Fruit fly (Drosophila melanogaster) whole organism, embryonic: ENCODE data around the gene Adat1.
A peak's percentile ranks its signal among the peaks of the same experiment; 100 is the strongest.

Experiments
- Asciz ChIP-seq: fragments of 200-800 bp; sonication (Bioruptor generic); optimal IDR thresholded peaks from 2 replicates; lab custom pipeline; 2017; ENCODE audit warnings: missing biosample characterization, mild to moderate bottlenecking, missing genetic modification characterization, missing genetic modification reagents
- Atf6 ChIP-seq: fragments of 200-800 bp; sonication (Bioruptor generic); IDR thresholded peaks from 2 replicates; pipeline ENCODE4 v1.3.6; 2022; ENCODE audit warnings: missing biosample characterization, missing genetic modification characterization
- CG10321 ChIP-seq: fragments of 200-800 bp; sonication (Bioruptor generic); IDR thresholded peaks from 2 replicates; pipeline ENCODE4 v1.3.6; 2022; ENCODE audit warnings: missing biosample characterization, missing genetic modification characterization
- CG10543 ChIP-seq: fragments of 200-800 bp; sonication (Bioruptor generic); optimal IDR thresholded peaks from 3 replicates; lab custom pipeline; 2017; ENCODE audit warnings: missing biosample characterization, mild to moderate bottlenecking, missing genetic modification characterization, moderate library complexity
- CG11456 ChIP-seq: fragments of 200-800 bp; sonication (Bioruptor generic); IDR thresholded peaks from 3 replicates; pipeline ENCODE4 v1.3.6; 2022; ENCODE audit warnings: missing biosample characterization, missing genetic modification characterization
- CG13894 ChIP-seq: fragments of 200-800 bp; sonication (Bioruptor generic); optimal IDR thresholded peaks from 3 replicates; lab custom pipeline; 2018; ENCODE audit warnings: missing biosample characterization, mild to moderate bottlenecking, missing genetic modification characterization, moderate library complexity
- CG14050 ChIP-seq: fragments of 200-800 bp; sonication (Bioruptor generic); IDR thresholded peaks from 3 replicates; pipeline ENCODE4 v1.3.6; 2022; ENCODE audit warnings: missing biosample characterization, missing genetic modification characterization
- CG14965 ChIP-seq: fragments of 200-800 bp; sonication (Bioruptor generic); optimal IDR thresholded peaks from 2 replicates; lab custom pipeline; 2016; ENCODE audit warnings: missing biosample characterization, missing genetic modification characterization, borderline replicate concordance
- CG1603 ChIP-seq: fragments of 200-800 bp; sonication (Bioruptor generic); optimal IDR thresholded peaks from 2 replicates; lab custom pipeline; 2019; ENCODE audit warnings: missing biosample characterization, mild to moderate bottlenecking, missing genetic modification characterization, moderate library complexity
- CG16813 ChIP-seq: fragments of 200-800 bp; sonication (Bioruptor generic); IDR thresholded peaks from 3 replicates; pipeline ENCODE4 v1.3.6; 2022; ENCODE audit warnings: missing biosample characterization, missing genetic modification characterization; ENCODE audit not compliant: partially characterized antibody
- CG1792 ChIP-seq: fragments of 200-800 bp; sonication (Bioruptor generic); optimal IDR thresholded peaks from 2 replicates; lab custom pipeline; 2016; ENCODE audit warnings: missing biosample characterization, missing genetic modification characterization
- CG18764 ChIP-seq: fragments of 200-800 bp; sonication (Bioruptor generic); optimal IDR thresholded peaks from 3 replicates; lab custom pipeline; 2016; ENCODE audit warnings: missing biosample characterization, missing genetic modification characterization
- CG2120 ChIP-seq: fragments of 200-800 bp; sonication (Bioruptor generic); optimal IDR thresholded peaks from 3 replicates; lab custom pipeline; 2016; ENCODE audit warnings: missing biosample characterization, missing genetic modification characterization
- CG2875 ChIP-seq: fragments of 200-800 bp; sonication (Bioruptor generic); optimal IDR thresholded peaks from 2 replicates; lab custom pipeline; 2017; ENCODE audit warnings: missing biosample characterization, mild to moderate bottlenecking, missing genetic modification characterization, missing genetic modification reagents
- CG31365 ChIP-seq: fragments of 200-800 bp; sonication (Bioruptor generic); optimal IDR thresholded peaks from 2 replicates; lab custom pipeline; 2018; ENCODE audit warnings: missing biosample characterization, mild to moderate bottlenecking, missing genetic modification characterization
- CG4360 ChIP-seq: fragments of 200-800 bp; sonication (Bioruptor generic); IDR thresholded peaks from 2 replicates; pipeline ENCODE4 v1.3.6; 2022; ENCODE audit warnings: missing biosample characterization, missing genetic modification characterization
- CG5953 ChIP-seq: fragments of 200-800 bp; sonication (Bioruptor generic); IDR thresholded peaks from 2 replicates; pipeline ENCODE4 v1.3.6; 2022; ENCODE audit warnings: missing biosample characterization, missing genetic modification characterization
- CG7357 ChIP-seq: fragments of 200-800 bp; sonication (Bioruptor generic); IDR thresholded peaks from 3 replicates; pipeline ENCODE4 v1.3.6; 2022; ENCODE audit warnings: missing biosample characterization, missing genetic modification characterization
- CG7987 ChIP-seq: fragments of 200-800 bp; sonication (Bioruptor generic); optimal IDR thresholded peaks from 2 replicates; lab custom pipeline; 2018; ENCODE audit warnings: missing biosample characterization, mild to moderate bottlenecking, missing genetic modification characterization, moderate library complexity
- CG8478 ChIP-seq: fragments of >200 bp; optimal IDR thresholded peaks from 2 replicates; lab custom pipeline; 2018
- CG9797 ChIP-seq: fragments of 200-800 bp; sonication (Bioruptor generic); optimal IDR thresholded peaks from 3 replicates; lab custom pipeline; 2018; ENCODE audit warnings: missing biosample characterization, mild to moderate bottlenecking, missing genetic modification characterization
- CG9817 ChIP-seq: fragments of 200-800 bp; sonication (Bioruptor generic); optimal IDR thresholded peaks from 2 replicates; lab custom pipeline; 2018; ENCODE audit warnings: missing biosample characterization, mild to moderate bottlenecking, missing genetic modification characterization, moderate library complexity
- CG9932 ChIP-seq: fragments of 200-800 bp; sonication (Bioruptor generic); IDR thresholded peaks from 2 replicates; pipeline ENCODE4 v1.3.6; 2022; ENCODE audit warnings: missing biosample characterization, missing genetic modification characterization
- D19A ChIP-seq: fragments of 200-800 bp; optimal IDR thresholded peaks from 3 replicates; lab custom pipeline; 2019; ENCODE audit warnings: missing biosample characterization, mild to moderate bottlenecking, missing genetic modification characterization, moderate library complexity
- Dbx ChIP-seq: fragments of 200-800 bp; sonication (Bioruptor generic); IDR thresholded peaks from 3 replicates; pipeline ENCODE4 v1.3.6; 2022; ENCODE audit warnings: missing biosample characterization, missing genetic modification characterization
- Dek ChIP-seq: fragments of 200-800 bp; sonication (Bioruptor generic); optimal IDR thresholded peaks from 3 replicates; lab custom pipeline; 2019; ENCODE audit warnings: missing biosample characterization, mild to moderate bottlenecking, missing genetic modification characterization, moderate library complexity
- Ets97D ChIP-seq: fragments of 200-800 bp; sonication (Bioruptor generic); optimal IDR thresholded peaks from 3 replicates; lab custom pipeline; 2016; ENCODE audit warnings: missing biosample characterization, missing genetic modification characterization
- GATAe ChIP-seq: fragments of 200-800 bp; sonication (Bioruptor generic); conservative IDR thresholded peaks from 2 replicates; pipeline ENCODE4 v1.3.6; 2022; ENCODE audit warnings: missing biosample characterization, missing genetic modification characterization
- Hr78 ChIP-seq, 2 experiments: fragments of 200-800 bp in 1 of 2; fragments of >200 bp in 1 of 2; sonication (Bioruptor generic) in 1 of 2; optimal IDR thresholded peaks; 2 replicates each; lab custom pipeline; 2017 to 2019; ENCODE audit warnings: missing biosample characterization in 2 of 2, missing genetic modification characterization in 2 of 2, mild to moderate bottlenecking in 1 of 2, moderate library complexity in 1 of 2
- Lhr ChIP-seq: fragments of 200-800 bp; sonication (Bioruptor generic); optimal IDR thresholded peaks from 3 replicates; lab custom pipeline; 2017; ENCODE audit warnings: mild to moderate bottlenecking, missing biosample characterization, missing genetic modification reagents, missing genetic modification characterization
- Mad ChIP-seq: fragments of 200-800 bp; sonication (Bioruptor generic); optimal IDR thresholded peaks from 2 replicates; lab custom pipeline; 2016; ENCODE audit warnings: missing biosample characterization, missing genetic modification characterization
- Opbp ChIP-seq: fragments of 200-800 bp; sonication (Bioruptor generic); IDR thresholded peaks from 3 replicates; pipeline ENCODE4 v1.3.6; 2022; ENCODE audit warnings: missing biosample characterization, missing genetic modification characterization; ENCODE audit not compliant: partially characterized antibody
- YL-1 ChIP-seq: fragments of 200-800 bp; sonication (Bioruptor generic); optimal IDR thresholded peaks from 3 replicates; lab custom pipeline; 2017; ENCODE audit warnings: missing biosample characterization, mild to moderate bottlenecking, missing genetic modification characterization
- cato ChIP-seq: fragments of 200-800 bp; sonication (Bioruptor generic); optimal IDR thresholded peaks from 2 replicates; lab custom pipeline; 2016; ENCODE audit warnings: missing biosample characterization, missing genetic modification characterization, borderline replicate concordance
- danr ChIP-seq: fragments of 200-800 bp; sonication (Bioruptor generic); IDR thresholded peaks from 2 replicates; pipeline ENCODE4 v1.3.6; 2022; ENCODE audit warnings: missing biosample characterization, missing genetic modification characterization
- dati ChIP-seq: fragments of 200-800 bp; sonication (Bioruptor generic); IDR thresholded peaks from 2 replicates; pipeline ENCODE4 v1.3.6; 2022; ENCODE audit warnings: missing biosample characterization, missing genetic modification characterization
- ewg ChIP-seq: fragments of 200-800 bp; sonication (Bioruptor generic); optimal IDR thresholded peaks from 3 replicates; lab custom pipeline; 2017; ENCODE audit warnings: mild to moderate bottlenecking, missing biosample characterization, missing genetic modification reagents, missing genetic modification characterization
- fd3F ChIP-seq: fragments of 200-800 bp; sonication (Bioruptor generic); optimal IDR thresholded peaks from 2 replicates; lab custom pipeline; 2018; ENCODE audit warnings: missing biosample characterization, mild to moderate bottlenecking, missing genetic modification characterization, moderate library complexity
- fru ChIP-seq: fragments of >200 bp; optimal IDR thresholded peaks from 2 replicates; lab custom pipeline; 2017
- gcm ChIP-seq: fragments of 200-800 bp; sonication (Bioruptor generic); optimal IDR thresholded peaks from 2 replicates; lab custom pipeline; 2019; ENCODE audit warnings: missing biosample characterization, mild to moderate bottlenecking, missing genetic modification characterization, moderate library complexity
- jumu ChIP-seq: fragments of 200-800 bp; sonication (Bioruptor generic); optimal IDR thresholded peaks from 3 replicates; lab custom pipeline; 2016; ENCODE audit warnings: missing biosample characterization, missing genetic modification characterization
- lilli ChIP-seq: fragments of 200-800 bp; sonication (Bioruptor generic); optimal IDR thresholded peaks from 3 replicates; lab custom pipeline; 2016; ENCODE audit warnings: missing biosample characterization, missing genetic modification characterization
- lola ChIP-seq, 3 experiments: fragments of >200 bp in 2 of 3; fragments of 200-800 bp in 1 of 3; sonication (Bioruptor generic) in 1 of 3; optimal IDR thresholded peaks; 2 replicates each; lab custom pipeline; 2017 to 2019; ENCODE audit warnings: missing biosample characterization in 3 of 3, missing genetic modification characterization in 3 of 3, mild to moderate bottlenecking in 1 of 3, moderate library complexity in 1 of 3
- pb ChIP-seq: fragments of 200-800 bp; sonication (Bioruptor generic); optimal IDR thresholded peaks from 3 replicates; lab custom pipeline; 2016; ENCODE audit warnings: missing biosample characterization, missing genetic modification characterization
- pho ChIP-seq: fragments of 200-800 bp; sonication (Bioruptor generic); optimal IDR thresholded peaks from 2 replicates; lab custom pipeline; 2016; ENCODE audit warnings: missing biosample characterization, missing genetic modification characterization
- pros ChIP-seq: fragments of 200-800 bp; sonication (Bioruptor generic); optimal IDR thresholded peaks from 3 replicates; lab custom pipeline; 2019; ENCODE audit warnings: missing biosample characterization, mild to moderate bottlenecking, missing genetic modification characterization, moderate library complexity
- ranshi ChIP-seq: fragments of 200-800 bp; sonication (Bioruptor generic); IDR thresholded peaks from 2 replicates; pipeline ENCODE4 v1.3.6; 2022; ENCODE audit warnings: missing biosample characterization, missing genetic modification characterization
- slou ChIP-seq: fragments of 200-800 bp; sonication (Bioruptor generic); optimal IDR thresholded peaks from 3 replicates; lab custom pipeline; 2016; ENCODE audit warnings: missing biosample characterization, missing genetic modification characterization
- sug ChIP-seq: fragments of 200-800 bp; optimal IDR thresholded peaks from 2 replicates; lab custom pipeline; 2019; ENCODE audit warnings: missing biosample characterization, mild to moderate bottlenecking, missing genetic modification characterization, moderate library complexity
- trem ChIP-seq: fragments of 200-800 bp; optimal IDR thresholded peaks from 3 replicates; lab custom pipeline; 2019; ENCODE audit warnings: missing biosample characterization, mild to moderate bottlenecking, missing genetic modification characterization, moderate library complexity
- zfh2 ChIP-seq: fragments of 200-800 bp; sonication (Bioruptor generic); optimal IDR thresholded peaks from 2 replicates; lab custom pipeline; 2016; ENCODE audit warnings: missing biosample characterization, missing genetic modification characterization

Adat1 gene

DNA sequence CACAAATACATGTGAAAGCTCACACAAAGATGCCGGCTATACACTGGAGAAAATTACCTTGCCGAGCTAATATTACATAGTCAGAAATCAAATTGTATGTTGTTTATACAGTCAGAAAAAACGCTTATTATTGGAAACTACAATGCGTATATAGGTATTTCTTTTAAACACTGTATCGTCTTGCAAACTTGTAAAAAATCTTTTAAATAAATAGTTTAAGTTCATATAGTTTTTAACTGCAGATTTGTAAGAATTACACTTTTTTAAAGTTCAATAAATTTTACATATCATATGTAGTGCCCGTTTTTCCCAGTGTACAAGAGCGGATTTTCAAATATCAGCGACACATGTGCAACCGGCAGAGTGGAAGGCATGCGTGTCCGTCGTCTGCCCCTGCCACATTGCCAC, 28.5 kb upstream of the Adat1 start (continued):
- no peak for TF ChIP-seq CG13894 (tag; lab: Kevin White, UChicago)
- TF ChIP-seq CG14050 (GFP tag; lab: Robert Waterston, UW): peak; percentile 83
- TF ChIP-seq fru: no peak
- TF ChIP-seq pb (GFP tag; lab: Kevin White, UChicago): peak; percentile 18
- TF ChIP-seq CG4360: no peak
- TF ChIP-seq CG7987 (GFP tag; lab: Kevin White, UChicago): no peak
- TF ChIP-seq CG2120 (GFP tag; lab: Kevin White, UChicago): peak; percentile 74
- TF ChIP-seq Ets97D (GFP tag; lab: Kevin White, UChicago): peak; percentile 57
- TF ChIP-seq YL-1 (GFP tag; lab: Kevin White, UChicago): peak; percentile 41
- no peak for TF ChIP-seq Opbp (GFP tag; lab: Robert Waterston, UW)
- peak; percentile 73 for TF ChIP-seq Dbx (GFP tag; lab: Robert Waterston, UW)
- peak; percentile 69 for TF ChIP-seq CG9817 (tag; lab: Kevin White, UChicago)
- TF ChIP-seq dati: no peak
- peak; percentile 56 for TF ChIP-seq cato (GFP tag; lab: Kevin White, UChicago)
- peak; percentile 86 for TF ChIP-seq CG2875 (GFP tag; lab: Kevin White, UChicago)
- peak; percentile 85 for TF ChIP-seq D19A (tag; lab: Kevin White, UChicago)
- TF ChIP-seq Asciz: peak; percentile 76
- peak; percentile 80 for TF ChIP-seq ewg (GFP tag; lab: Kevin White, UChicago)
- TF ChIP-seq CG8478: no peak
- peak; percentile 64 for TF ChIP-seq slou
- peak; percentile 58; the same call in 1 of the 2 replicates for TF ChIP-seq CG9932 (GFP tag; lab: Robert Waterston, UW)
- no peak for TF ChIP-seq GATAe (GFP tag; lab: Robert Waterston, UW)
- peak; percentile 36 for TF ChIP-seq CG18764
- TF ChIP-seq CG1792: peak; percentile 73
- TF ChIP-seq CG7357: peak; percentile 60; the same call in 1 of the 3 replicates
- no peak for TF ChIP-seq CG14965 (GFP tag; lab: Kevin White, UChicago)
- peak; percentile 11 for TF ChIP-seq CG1603 (tag; lab: Kevin White, UChicago)
- peak in 1 of 3 experiments; percentile 79 for TF ChIP-seq lola (GFP tag; optimal IDR thresholded peaks at IDR 0.05; lab: Kevin White, UChicago)
- TF ChIP-seq CG5953 (GFP tag; lab: Robert Waterston, UW): peak; percentile 61
- no peak for TF ChIP-seq CG10543 (GFP tag; lab: Kevin White, UChicago)
- no peak for TF ChIP-seq CG31365
- TF ChIP-seq trem (tag; lab: Kevin White, UChicago): peak; percentile 69
- TF ChIP-seq CG9797 (GFP tag; lab: Kevin White, UChicago): no peak
- peak; percentile 63; the same call in 1 of the 3 replicates for TF ChIP-seq CG11456 (GFP tag; lab: Robert Waterston, UW)
- TF ChIP-seq zfh2 (GFP tag; lab: Kevin White, UChicago): peak; percentile 52
- TF ChIP-seq Atf6: peak; percentile 83
- TF ChIP-seq Lhr (GFP tag; lab: Kevin White, UChicago): peak; percentile 63
- peak; percentile 78 for TF ChIP-seq lilli (GFP tag; lab: Kevin White, UChicago)
- TF ChIP-seq sug (tag; lab: Kevin White, UChicago): peak; percentile 40
- TF ChIP-seq pros (GFP tag; lab: Kevin White, UChicago): no peak
- peak in 1 of 2 experiments; percentile 72 for TF ChIP-seq Hr78 (GFP tag; optimal IDR thresholded peaks at IDR 0.05; lab: Kevin White, UChicago)
- TF ChIP-seq gcm (GFP tag; lab: Kevin White, UChicago): peak; percentile 67
- TF ChIP-seq pho: peak; percentile 72
- peak; percentile 66 for TF ChIP-seq Mad (GFP tag; lab: Kevin White, UChicago)
- TF ChIP-seq jumu (GFP tag; lab: Kevin White, UChicago): peak; percentile 66
- TF ChIP-seq CG10321 (GFP tag; lab: Robert Waterston, UW): no peak
- TF ChIP-seq Dek (tag; lab: Kevin White, UChicago): peak; percentile 74
- peak; percentile 70 for TF ChIP-seq fd3F
- TF ChIP-seq ranshi: peak; percentile 70
- TF ChIP-seq danr: peak; percentile 74
- no peak for TF ChIP-seq CG16813
